Fruit fly (Drosophila melanogaster): ENCODE results near the gene CG32085.

dm6 chr3L:11602040-11602439, 78.1 kb downstream of the CG32085 start:
- no peak for TF ChIP-seq D19A (tag; optimal IDR thresholded peaks at IDR 0.05)
- no peak for TF ChIP-seq psq (GFP tag; optimal IDR thresholded peaks at IDR 0.05)
- no peak for TF ChIP-seq MBD-R2 (GFP tag; IDR thresholded peaks at IDR 0.05)
- no peak for TF ChIP-seq CG7928 (GFP tag; optimal IDR thresholded peaks at IDR 0.05)
- no peak for TF ChIP-seq CG14014 (GFP tag; IDR thresholded peaks at IDR 0.05)
- no peak for TF ChIP-seq gcm2 (GFP tag; optimal IDR thresholded peaks at IDR 0.05)
- TF ChIP-seq CG3281 (GFP tag; optimal IDR thresholded peaks at IDR 0.05) = no peak

Data from whole organism, embryonic.